Worm (Caenorhabditis elegans): Measurements from ENCODE around the gene F53H4.2.

Gene F53H4.2

DNA sequence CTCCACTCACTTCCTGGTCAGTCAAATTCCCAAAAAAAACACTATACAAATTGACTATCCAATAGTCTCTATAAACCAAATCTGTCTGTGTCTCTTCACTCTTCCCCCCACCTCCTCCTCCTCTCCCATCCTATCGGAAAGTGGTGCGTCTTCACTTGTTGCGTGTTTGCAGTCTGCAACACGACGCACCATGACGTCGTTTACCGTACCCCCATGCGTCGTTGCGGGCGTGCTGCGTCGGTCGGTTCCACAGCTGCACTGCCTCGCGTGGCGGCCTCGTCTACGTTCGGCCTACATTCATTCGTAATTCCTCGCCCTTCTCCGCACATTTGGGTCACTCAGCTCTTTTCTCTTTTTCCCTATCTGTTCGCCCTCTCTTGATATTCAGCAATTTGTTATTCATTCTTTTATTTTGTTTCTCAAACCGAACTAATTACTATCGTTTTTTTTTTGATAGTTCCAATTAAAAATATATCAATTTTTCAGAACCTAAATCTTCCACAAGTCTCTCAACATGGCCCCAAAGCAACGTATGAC lies 15.8 kb upstream of the F53H4.2 start, which contains the start of gene serp-1.1 (continued):
- TF ChIP-seq che-1 (tag; optimal IDR thresholded peaks at IDR 0.05) (no peak), ceh-2 (tag; optimal IDR thresholded peaks at IDR 0.05) (peak; percentile 81), hlh-6 (tag; optimal IDR thresholded peaks at IDR 0.05) (peak; percentile 61), C38D4.7 (GFP tag; optimal IDR thresholded peaks at IDR 0.05) (peak; percentile 28), ahr-1 (tag; optimal IDR thresholded peaks at IDR 0.05) (peak; percentile 5), fkh-10 (GFP tag; optimal IDR thresholded peaks at IDR 0.05) (peak; percentile 25), ceh-31 (tag; optimal IDR thresholded peaks at IDR 0.05) (peak; percentile 97), odd-2 (tag; optimal IDR thresholded peaks at IDR 0.05) (no peak), ets-4 (tag; optimal IDR thresholded peaks at IDR 0.05) (peak; percentile 78), ceh-6 (GFP tag; optimal IDR thresholded peaks at IDR 0.05) (peak; percentile 62), F13H6.1 (tag; optimal IDR thresholded peaks at IDR 0.05) (peak; percentile 88), eyg-1 (tag; optimal IDR thresholded peaks at IDR 0.05) (peak; percentile 55), pros-1 (tag; optimal IDR thresholded peaks at IDR 0.05) (peak; percentile 98), ceh-18 (tag; optimal IDR thresholded peaks at IDR 0.05) (peak; percentile 97), unc-86 (tag; optimal IDR thresholded peaks at IDR 0.05) (peak; percentile 38), sox-2 (GFP tag; IDR thresholded peaks at IDR 0.05) (no peak), nhr-232 (tag; optimal IDR thresholded peaks at IDR 0.05) (peak; percentile 48), pha-4 (tag; optimal IDR thresholded peaks at IDR 0.05) (no peak), zip-5 (tag; optimal IDR thresholded peaks at IDR 0.05) (no peak), hlh-15 (tag; optimal IDR thresholded peaks at IDR 0.05) (no peak), rnt-1 (tag; optimal IDR thresholded peaks at IDR 0.05) (peak; percentile 94), dmd-4 (tag; optimal IDR thresholded peaks at IDR 0.05; ENCODE audit: borderline replicate concordance) (peak; percentile 75), ttx-3 (tag; optimal IDR thresholded peaks at IDR 0.05) (peak; percentile 21), sox-4 (tag; optimal IDR thresholded peaks at IDR 0.05) (peak; percentile 62), unc-42 (tag; optimal IDR thresholded peaks at IDR 0.05) (peak; percentile 81), T23F11.4 (GFP tag; optimal IDR thresholded peaks at IDR 0.05) (peak; percentile 55), npax-4 (tag; optimal IDR thresholded peaks at IDR 0.05) (peak; percentile 6), ceh-30 (tag; optimal IDR thresholded peaks at IDR 0.05) (no peak), nfya-1 (tag; optimal IDR thresholded peaks at IDR 0.05) (peak; percentile 99), ztf-16 (tag; optimal IDR thresholded peaks at IDR 0.05) (peak; percentile 84), K09A11.1 (tag; optimal IDR thresholded peaks at IDR 0.05; ENCODE audit: insufficient read depth) (peak; percentile 44), pqm-1 (tag; optimal IDR thresholded peaks at IDR 0.05) (peak; percentile 80), ceh-24 (tag; optimal IDR thresholded peaks at IDR 0.05) (no peak), C08G9.2 (tag; optimal IDR thresholded peaks at IDR 0.05) (peak; percentile 75), pat-9 (tag; optimal IDR thresholded peaks at IDR 0.05) (peak; percentile 49), syd-9 (tag; optimal IDR thresholded peaks at IDR 0.05) (peak; percentile 81), fax-1 (tag; optimal IDR thresholded peaks at IDR 0.05) (peak; percentile 43), madf-2 (tag; optimal IDR thresholded peaks at IDR 0.05) (peak; percentile 70), Y22D7AL.16 (tag; optimal IDR thresholded peaks at IDR 0.05) (no peak), hlh-30 (tag; optimal IDR thresholded peaks at IDR 0.05; ENCODE audit: insufficient read depth) (peak; percentile 74)

DNA sequence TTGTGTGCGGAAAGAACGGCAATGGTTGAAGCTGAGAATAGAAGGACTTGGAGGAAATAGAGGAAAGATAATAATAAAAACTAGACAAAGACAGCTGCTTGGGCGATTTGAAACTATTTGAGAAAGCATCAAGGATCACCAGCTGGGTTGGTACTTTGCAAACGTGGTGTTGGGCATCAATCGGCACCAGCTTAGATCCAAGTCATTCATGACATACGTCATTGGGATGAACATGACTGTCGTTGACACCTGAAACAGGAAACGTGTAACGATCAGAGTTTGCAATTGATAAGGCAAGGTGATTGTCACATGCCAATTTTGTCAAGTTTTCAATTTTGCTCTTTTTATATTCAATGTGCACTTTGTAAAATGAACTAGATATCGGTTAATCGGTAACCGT lies 14.5 kb upstream of the F53H4.2 start:
- TF ChIP-seq elt-4 (tag; optimal IDR thresholded peaks at IDR 0.05) (no peak), ahr-1 (tag; optimal IDR thresholded peaks at IDR 0.05) (no peak)

DNA sequence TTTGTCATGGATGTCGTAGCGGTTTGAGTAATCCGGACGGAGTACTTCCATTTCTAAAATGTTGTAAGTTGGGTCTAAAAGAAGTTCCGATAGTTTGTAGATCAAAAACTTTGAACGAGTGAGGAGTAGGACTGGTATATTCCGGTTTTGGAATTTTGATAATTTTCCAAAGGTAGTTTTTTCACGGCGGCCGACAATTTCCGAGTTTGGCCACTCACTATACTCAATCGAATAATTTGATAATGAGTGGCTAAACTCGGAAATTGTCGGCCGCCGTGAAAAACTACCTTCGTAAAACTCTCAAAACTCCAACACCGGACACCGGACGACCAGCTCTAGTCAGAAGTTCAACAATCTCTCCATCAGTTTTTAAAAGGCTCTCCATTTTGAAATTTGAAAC lies 12.6 kb upstream of the F53H4.2 start:
- no peak for TF ChIP-seq pax-1 (tag; optimal IDR thresholded peaks at IDR 0.05)
- no peak for TF ChIP-seq T23F11.4 (GFP tag; optimal IDR thresholded peaks at IDR 0.05)
- TF ChIP-seq sox-4 (tag; optimal IDR thresholded peaks at IDR 0.05), result no peak
- no peak for TF ChIP-seq rnt-1 (tag; optimal IDR thresholded peaks at IDR 0.05)
- no peak for TF ChIP-seq hlh-8 (tag; optimal IDR thresholded peaks at IDR 0.05)
- TF ChIP-seq sdc-2 (tag; optimal IDR thresholded peaks at IDR 0.05), result no peak
- no peak for TF ChIP-seq ceh-18 (tag; optimal IDR thresholded peaks at IDR 0.05)
- no peak for TF ChIP-seq nhr-11 (tag; optimal IDR thresholded peaks at IDR 0.05)
- TF ChIP-seq unc-55 (GFP tag; optimal IDR thresholded peaks at IDR 0.05), result no peak
- no peak for TF ChIP-seq pha-2 (tag; optimal IDR thresholded peaks at IDR 0.05)
- TF ChIP-seq che-1 (tag; optimal IDR thresholded peaks at IDR 0.05), result no peak
- no peak for TF ChIP-seq odd-2 (tag; optimal IDR thresholded peaks at IDR 0.05)
- TF ChIP-seq fkh-6 (tag; optimal IDR thresholded peaks at IDR 0.05), result no peak
- TF ChIP-seq npax-4 (tag; optimal IDR thresholded peaks at IDR 0.05), result no peak
- no peak for TF ChIP-seq hlh-30 (tag; optimal IDR thresholded peaks at IDR 0.05; ENCODE audit: insufficient read depth)
- no peak for TF ChIP-seq ahr-1 (tag; optimal IDR thresholded peaks at IDR 0.05)
- no peak for TF ChIP-seq gmeb-2 (tag; optimal IDR thresholded peaks at IDR 0.05)
- TF ChIP-seq hlh-13 (GFP tag; optimal IDR thresholded peaks at IDR 0.05), result no peak
